Fruit fly (Drosophila melanogaster) whole organism, wandering third instar larva: ENCODE results near the gene Or30a.

ENCODE experiments used
- CG32264 ChIP-seq: fragments of 200-800 bp; sonication (Bioruptor generic); optimal IDR thresholded peaks from 2 replicates; lab custom pipeline; 2016; ENCODE audit warnings: missing biosample characterization, missing genetic modification characterization
- woc ChIP-seq: sonication (Bioruptor generic); optimal IDR thresholded peaks from 2 replicates; lab custom pipeline; 2016; ENCODE audit warnings: missing biosample characterization, mild to moderate bottlenecking, missing genetic modification characterization

- TF ChIP-seq woc (no peak), CG32264 (no peak)
Measured at dm6 chr2L:9134209-9134608, 22.6 kb downstream of the Or30a start.
